Worm (Caenorhabditis elegans): ENCODE results near the gene C30E1.4.

DNA sequence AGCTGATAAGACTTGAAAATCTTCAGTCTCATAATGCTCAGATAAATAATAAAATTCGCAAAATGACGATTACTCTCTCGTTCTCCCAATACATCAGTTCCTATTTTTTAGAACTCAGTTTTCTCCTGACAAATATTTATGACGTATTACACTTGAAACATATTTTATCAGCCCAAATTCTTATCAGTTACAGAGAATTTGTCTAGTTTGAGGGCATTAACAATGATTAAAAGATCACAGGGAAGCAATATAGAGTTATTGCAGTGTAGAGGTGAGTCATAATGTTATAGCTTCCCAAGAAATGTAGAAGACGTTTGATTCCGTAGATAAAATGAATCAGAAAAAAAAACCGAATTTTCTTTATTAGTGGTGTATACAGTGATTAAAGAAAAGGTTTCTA is 4.3 kb upstream of the C30E1.4 start:
- no peak for TF ChIP-seq snpc-4 (tag; optimal IDR thresholded peaks at IDR 0.05)
- TF ChIP-seq zip-8 (tag; optimal IDR thresholded peaks at IDR 0.05): no peak
- no peak for TF ChIP-seq flh-1 (GFP tag; optimal IDR thresholded peaks at IDR 0.05)
- no peak for TF ChIP-seq tbx-8 (GFP tag; optimal IDR thresholded peaks at IDR 0.05)
- TF ChIP-seq pha-4 (tag; optimal IDR thresholded peaks at IDR 0.05): no peak
- TF ChIP-seq sem-2 (GFP tag; optimal IDR thresholded peaks at IDR 0.05): no peak
- TF ChIP-seq blmp-1 (tag; optimal IDR thresholded peaks at IDR 0.05): no peak
- TF ChIP-seq elt-3 (tag; optimal IDR thresholded peaks at IDR 0.05): no peak
- no peak for TF ChIP-seq elt-1 (tag; optimal IDR thresholded peaks at IDR 0.05; ENCODE audit: borderline replicate concordance, insufficient read depth)
- no peak for TF ChIP-seq unc-39 (tag; optimal IDR thresholded peaks at IDR 0.05)

All from whole organism, mixed stage, embryonic.